Fruit fly (Drosophila melanogaster): ENCODE results near the gene kis.

kis gene

DNA sequence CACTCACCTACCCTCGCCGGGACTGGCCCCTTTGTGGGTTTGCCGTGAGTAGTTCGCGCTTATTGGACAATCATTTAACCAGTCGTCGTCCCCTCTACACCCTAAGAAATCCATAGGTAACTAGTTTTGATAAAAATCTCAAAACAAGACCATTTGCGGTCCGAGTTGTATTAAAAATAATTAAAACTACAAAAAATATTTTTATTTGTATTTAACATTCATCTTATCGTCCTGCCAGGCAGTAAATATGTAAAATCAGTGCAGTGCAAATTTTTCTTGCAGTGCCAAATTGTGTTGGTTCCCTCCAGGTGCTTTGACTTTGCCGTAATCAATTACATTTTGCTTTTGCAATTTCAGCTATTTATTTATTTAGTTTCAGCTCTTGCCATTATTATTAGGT is 6.8 kb downstream of the kis start:
- TF ChIP-seq sage (GFP tag; optimal IDR thresholded peaks at IDR 0.05) (no peak), foxo (GFP tag; optimal IDR thresholded peaks at IDR 0.05) (no peak), Hr78 (GFP tag; optimal IDR thresholded peaks at IDR 0.05) (no peak), dsf (GFP tag; optimal IDR thresholded peaks at IDR 0.05; ENCODE audit: borderline replicate concordance) (no peak)

DNA sequence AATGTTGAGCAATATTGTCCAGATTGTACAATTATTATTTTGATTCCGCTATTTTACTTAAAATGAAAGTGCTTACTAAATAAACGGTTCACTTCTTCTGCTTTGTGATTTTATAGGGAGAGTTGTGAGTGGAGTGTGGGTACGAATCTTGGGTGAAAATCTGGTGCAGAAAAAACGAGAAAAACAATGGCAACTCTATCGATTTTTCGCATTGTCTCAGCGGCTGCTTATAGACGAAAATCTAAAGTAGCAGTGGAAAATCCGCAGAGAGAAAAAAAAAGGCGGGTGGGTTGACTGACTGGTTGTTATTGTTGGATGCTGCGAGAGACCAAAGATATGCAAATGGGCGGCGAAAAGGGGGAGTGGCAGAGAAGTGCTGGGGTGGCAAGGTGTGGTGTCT is 7.5 kb downstream of the kis start:
- TF ChIP-seq CrebA (GFP tag; optimal IDR thresholded peaks at IDR 0.05; ENCODE audit: borderline replicate concordance) (no peak), dsf (GFP tag; optimal IDR thresholded peaks at IDR 0.05; ENCODE audit: borderline replicate concordance) (no peak), Dif (GFP tag; optimal IDR thresholded peaks at IDR 0.05; ENCODE audit: partially characterized antibody) (no peak), Myc (optimal IDR thresholded peaks at IDR 0.05) (no peak), ey (GFP tag; optimal IDR thresholded peaks at IDR 0.05) (no peak), tai (GFP tag; optimal IDR thresholded peaks at IDR 0.05) (no peak), pan (optimal IDR thresholded peaks at IDR 0.05) (no peak), fru (GFP tag; optimal IDR thresholded peaks at IDR 0.05) (no peak), usp (GFP tag; optimal IDR thresholded peaks at IDR 0.05) (no peak), GATAd (GFP tag; optimal IDR thresholded peaks at IDR 0.05) (no peak), jim (GFP tag; optimal IDR thresholded peaks at IDR 0.05) (no peak)

DNA sequence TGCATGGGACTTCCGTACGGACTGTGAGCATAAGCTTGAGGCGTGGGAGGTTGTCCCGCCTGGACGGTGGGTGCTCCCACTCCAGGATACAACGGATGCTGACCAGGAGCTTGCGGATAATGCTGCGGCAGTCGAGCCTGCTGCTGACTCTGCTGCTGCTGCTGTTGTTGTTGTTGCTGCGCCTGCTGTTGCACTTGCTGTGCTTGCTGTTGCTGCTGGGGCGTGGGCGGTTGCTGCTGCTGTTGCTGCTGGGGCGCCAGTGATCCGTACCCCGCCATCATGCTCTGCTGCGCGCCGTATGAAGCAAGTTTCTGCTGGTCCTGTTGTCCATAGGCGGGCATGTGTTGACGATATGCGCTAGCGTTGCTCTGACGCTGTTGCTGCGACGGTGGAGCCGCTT is 9.2 kb downstream of the kis start:
- no peak for TF ChIP-seq dsf (GFP tag; optimal IDR thresholded peaks at IDR 0.05; ENCODE audit: borderline replicate concordance)
- TF ChIP-seq Abd-B (GFP tag; optimal IDR thresholded peaks at IDR 0.05): no peak
- TF ChIP-seq Sp1 (GFP tag; optimal IDR thresholded peaks at IDR 0.05): no peak
- TF ChIP-seq Dfd (GFP tag; optimal IDR thresholded peaks at IDR 0.05): peak; percentile 91
- no peak for TF ChIP-seq usp (GFP tag; optimal IDR thresholded peaks at IDR 0.05)
- no peak for TF ChIP-seq Hnf4 (GFP tag; optimal IDR thresholded peaks at IDR 0.05)
- TF ChIP-seq Mio (GFP tag; optimal IDR thresholded peaks at IDR 0.05): no peak
- no peak for TF ChIP-seq woc (GFP tag; optimal IDR thresholded peaks at IDR 0.05)

DNA sequence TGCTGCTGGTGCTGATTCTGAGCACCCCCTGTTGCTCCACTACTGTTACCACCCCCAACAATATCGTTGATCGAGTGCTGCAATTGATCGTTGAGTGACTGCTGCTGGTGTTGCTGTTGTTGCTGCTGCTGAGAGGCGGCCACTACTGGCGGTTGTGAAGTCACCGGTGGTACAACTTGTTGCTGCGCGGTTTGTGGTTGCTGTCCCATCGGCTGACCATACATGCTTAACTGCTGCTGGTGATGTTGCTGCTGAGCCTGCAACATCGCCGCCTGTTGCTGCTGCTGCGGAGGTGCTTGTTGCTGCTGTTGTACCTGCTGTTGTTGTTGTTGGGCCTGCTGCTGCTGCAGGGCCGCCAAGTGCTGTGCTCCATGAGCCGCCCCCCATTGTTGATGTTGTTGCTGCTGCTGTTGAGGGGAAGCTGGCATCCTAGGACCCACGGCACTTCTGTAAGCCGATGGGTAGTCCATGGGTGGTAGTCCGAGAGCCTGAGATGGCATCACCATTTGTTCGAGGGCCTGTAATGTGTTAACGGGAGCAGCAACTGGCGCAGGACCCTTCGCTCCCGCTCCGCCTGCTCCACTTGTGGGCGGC is 10.3 kb downstream of the kis start:
- peak; percentile 91 for TF ChIP-seq Dfd (GFP tag; optimal IDR thresholded peaks at IDR 0.05)
- no peak for TF ChIP-seq Dif (GFP tag; optimal IDR thresholded peaks at IDR 0.05; ENCODE audit: partially characterized antibody)

DNA sequence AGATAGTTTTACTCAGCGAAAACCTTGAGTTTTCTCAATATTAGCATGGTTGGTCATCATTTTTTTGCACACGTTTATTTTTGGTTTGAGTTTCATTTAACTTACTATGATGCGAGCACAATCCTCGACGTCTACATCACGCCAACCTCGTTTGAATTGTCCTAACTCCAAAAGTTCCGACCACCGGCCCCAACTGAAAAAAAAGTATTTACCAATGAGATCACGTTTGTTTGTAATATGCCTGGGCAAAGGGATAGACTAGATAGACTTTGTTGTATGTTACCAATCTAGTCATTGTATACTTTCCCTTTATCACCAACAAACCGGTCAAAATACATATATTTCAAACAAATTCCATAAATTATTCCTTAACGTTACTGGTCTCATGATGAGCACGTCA is 18.4 kb downstream of the kis start, which contains the start of gene CG13693:
Gene CG13693, plus strand, starts transcription at position 301 of the 400 bp plus-strand sequence.
- TF ChIP-seq h (GFP tag; optimal IDR thresholded peaks at IDR 0.05) (no peak), GATAd (GFP tag; optimal IDR thresholded peaks at IDR 0.05) (no peak), sage (GFP tag; optimal IDR thresholded peaks at IDR 0.05) (no peak), CrebA (GFP tag; optimal IDR thresholded peaks at IDR 0.05; ENCODE audit: borderline replicate concordance) (no peak), br (GFP tag; optimal IDR thresholded peaks at IDR 0.05) (no peak), HLH106 (tag; optimal IDR thresholded peaks at IDR 0.05) (no peak), brk (GFP tag; optimal IDR thresholded peaks at IDR 0.05) (no peak), rgr (GFP tag; optimal IDR thresholded peaks at IDR 0.05) (no peak), CG9705 (GFP tag; optimal IDR thresholded peaks at IDR 0.05) (no peak), dmrt93B (GFP tag; optimal IDR thresholded peaks at IDR 0.05) (no peak), usp (GFP tag; optimal IDR thresholded peaks at IDR 0.05) (no peak), Dfd (GFP tag; optimal IDR thresholded peaks at IDR 0.05) (no peak), foxo (GFP tag; optimal IDR thresholded peaks at IDR 0.05) (no peak), Mio (GFP tag; optimal IDR thresholded peaks at IDR 0.05) (no peak), dsf (GFP tag; optimal IDR thresholded peaks at IDR 0.05; ENCODE audit: borderline replicate concordance) (no peak), lola (GFP tag; optimal IDR thresholded peaks at IDR 0.05) (no peak)

DNA sequence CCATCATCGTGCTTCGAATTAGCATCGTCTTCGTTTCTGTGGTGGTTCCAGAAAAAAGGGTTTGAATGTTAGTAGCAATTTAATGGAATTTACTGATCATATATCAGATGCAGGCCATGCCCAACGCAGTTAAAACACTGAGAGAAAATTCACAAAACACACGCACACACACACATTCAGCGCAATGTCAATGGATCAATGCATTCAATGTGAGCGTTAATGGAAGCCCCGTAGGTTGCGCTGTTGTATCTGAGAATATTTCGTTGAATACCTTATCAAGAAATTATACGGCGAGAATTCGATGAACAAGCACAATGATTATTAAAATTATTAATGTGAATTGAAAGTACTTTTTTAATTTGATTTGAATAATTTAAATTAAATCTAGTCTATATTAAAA is 22.4 kb downstream of the kis start:
- TF ChIP-seq Rel (GFP tag; optimal IDR thresholded peaks at IDR 0.05) (no peak), Rel (tag; optimal IDR thresholded peaks at IDR 0.05) (peak; percentile 76), Myc (optimal IDR thresholded peaks at IDR 0.05) (no peak), Jra (GFP tag; optimal IDR thresholded peaks at IDR 0.05) (no peak), CrebA (GFP tag; optimal IDR thresholded peaks at IDR 0.05; ENCODE audit: borderline replicate concordance) (no peak), GATAd (GFP tag; optimal IDR thresholded peaks at IDR 0.05) (no peak), usp (GFP tag; optimal IDR thresholded peaks at IDR 0.05) (no peak)

Data from whole organism, wandering third instar larva.